Worm (Caenorhabditis elegans): ENCODE results near the gene ant-1.3.

DNA sequence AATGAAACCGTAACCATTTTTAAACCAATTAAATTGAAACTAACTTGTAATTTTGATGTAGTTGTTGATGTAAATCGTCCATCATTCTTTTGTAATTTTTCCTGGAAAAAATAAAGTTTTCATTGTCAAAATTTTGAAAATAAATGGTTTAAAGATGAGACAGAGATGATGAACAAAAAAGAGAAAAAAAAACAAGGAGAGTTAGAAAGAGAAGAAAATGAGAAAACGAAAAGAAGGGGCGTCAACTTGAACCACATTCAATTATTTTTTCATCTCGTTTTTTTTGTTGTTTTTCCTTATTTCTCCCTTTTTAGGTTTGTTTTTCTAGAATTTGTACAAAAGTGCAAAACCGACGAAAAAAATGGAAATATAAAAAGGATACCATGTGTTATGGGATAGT lies 33.5 kb downstream of the ant-1.3 start, which contains the start of gene nhr-34:
- TF ChIP-seq ceh-82 (tag; optimal IDR thresholded peaks at IDR 0.05) (no peak), egl-43 (GFP tag; IDR thresholded peaks at IDR 0.05) (no peak)

Data from whole organism, L4 larva.